Fruit fly (Drosophila melanogaster): ENCODE measurements around the gene kin17.

- TF ChIP-seq ttk (optimal IDR thresholded peaks at IDR 0.05) (no peak), Myc (optimal IDR thresholded peaks at IDR 0.05) (no peak), Sin3A (optimal IDR thresholded peaks at IDR 0.05) (no peak), psq (optimal IDR thresholded peaks at IDR 0.05) (no peak), h (optimal IDR thresholded peaks at IDR 0.05) (no peak), insv (optimal IDR thresholded peaks at IDR 0.05) (no peak)
Measured at dm6 chr3L:20316956-20317589, 39.5 kb upstream of the kin17 start, which contains the start of gene Spn77Ba.
